Worm (Caenorhabditis elegans) whole organism, L4 larva: ENCODE data around the gene B0334.13.
"Not testable (repeated sequence)": the region's sequence is repeated elsewhere in the genome, so short reads cannot be mapped to it uniquely, and the experiment has no call there.

ENCODE experiments used
- daf-19 ChIP-seq: fragments of 200-800 bp; sonication (Bioruptor generic); conservative IDR thresholded peaks from 2 replicates; pipeline ENCODE4 v1.3.6; 2022; ENCODE audit warnings: missing genetic modification characterization, missing compliant biosample characterization
- mxl-2 ChIP-seq: fragments of 200-800 bp; sonication (Bioruptor generic); conservative IDR thresholded peaks from 2 replicates; pipeline ENCODE4 v1.3.6; 2022; ENCODE audit warnings: missing genetic modification reagents, missing genetic modification characterization, missing compliant biosample characterization
- nhr-42 ChIP-seq: fragments of 200-800 bp; sonication (Bioruptor generic); IDR thresholded peaks from 2 replicates; pipeline ENCODE4 v1.3.6; 2022; ENCODE audit warnings: missing genetic modification characterization, missing compliant biosample characterization
- nhr-77 ChIP-seq: fragments of 150-350 bp; optimal IDR thresholded peaks from 2 replicates; lab custom pipeline; 2014; ENCODE audit warnings: missing biosample characterization, missing genetic modification characterization
- unc-62 ChIP-seq, 3 experiments: fragments of 150-350 bp in 1 of 3; sonication (generic microtip); optimal IDR thresholded peaks in 2 of 3; peaks in 1 of 3; 1 replicate in 1 of 3; 2 replicates in 2 of 3; lab custom pipeline; 2014 to 2017; ENCODE audit warnings: missing biosample characterization in 3 of 3, missing genetic modification characterization in 3 of 3, missing genetic modification reagents in 3 of 3, missing genotype in 1 of 3
- vab-7 ChIP-seq: fragments of 200-800 bp; sonication (Bioruptor generic); IDR thresholded peaks from 2 replicates; pipeline ENCODE4 v1.3.6; 2022; ENCODE audit warnings: missing genetic modification reagents, missing genetic modification characterization, missing compliant biosample characterization

ce11 chrII:11442425-11442824 is 45.7 kb upstream of the B0334.13 start, which contains the start of gene ebp-2:
- not testable (repeated sequence) for TF ChIP-seq daf-19; vab-7; unc-62 (GFP tag; optimal IDR thresholded peaks at IDR 0.05 in 1 of 2; lab: Kevin White, UChicago); unc-62 (tag; optimal IDR thresholded peaks at IDR 0.05; lab: Kevin White, UChicago); mxl-2 (GFP tag; lab: Robert Waterston, UW); nhr-42; nhr-77 (tag; lab: Kevin White, UChicago)
